Worm (Caenorhabditis elegans) whole organism, early embryonic: ENCODE results near the gene C33G8.2.

ENCODE experiments used
- B0310.2 ChIP-seq: sonication (generic microtip); optimal IDR thresholded peaks from 2 replicates; lab custom pipeline; 2016; ENCODE audit warnings: mild to moderate bottlenecking, missing genetic modification characterization, missing compliant biosample characterization
- F13C5.2 ChIP-seq: sonication (generic microtip); optimal IDR thresholded peaks from 2 replicates; lab custom pipeline; 2017; ENCODE audit warnings: mild to moderate bottlenecking, missing genetic modification characterization, inconsistent platforms, missing compliant biosample characterization
- aly-1 ChIP-seq: sonication (generic microtip); optimal IDR thresholded peaks from 2 replicates; lab custom pipeline; 2016; ENCODE audit warnings: missing genetic modification characterization, missing compliant biosample characterization
- ama-1 ChIP-seq: fragments of 150-350 bp; optimal IDR thresholded peaks from 2 replicates; lab custom pipeline; 2014
- ceh-13 ChIP-seq: fragments of 200-800 bp; sonication (Bioruptor generic); optimal IDR thresholded peaks from 2 replicates; lab custom pipeline; 2018; ENCODE audit warnings: mild to moderate bottlenecking, missing genetic modification characterization, missing compliant biosample characterization
- ceh-36 ChIP-seq: sonication (generic microtip); optimal IDR thresholded peaks from 2 replicates; lab custom pipeline; 2016; ENCODE audit warnings: missing genetic modification characterization, inconsistent platforms, missing compliant biosample characterization
- ets-7 ChIP-seq: sonication (generic microtip); optimal IDR thresholded peaks from 2 replicates; lab custom pipeline; 2016; ENCODE audit warnings: missing genotype, missing genetic modification characterization, missing compliant biosample characterization
- flt-1 ChIP-seq: fragments of 200-800 bp; sonication (Bioruptor generic); IDR thresholded peaks from 2 replicates; pipeline ENCODE4 v1.3.6; 2022; ENCODE audit warnings: missing genetic modification characterization, missing compliant biosample characterization
- hmbx-1 ChIP-seq: sonication (generic microtip); optimal IDR thresholded peaks from 2 replicates; lab custom pipeline; 2016; ENCODE audit warnings: mild to moderate bottlenecking, missing genetic modification characterization, missing compliant biosample characterization
- hmg-4 ChIP-seq: fragments of 200-800 bp; sonication (Bioruptor generic); optimal IDR thresholded peaks from 2 replicates; lab custom pipeline; 2018; ENCODE audit warnings: mild to moderate bottlenecking, missing genetic modification characterization, missing compliant biosample characterization
- hnd-1 ChIP-seq: sonication (generic microtip); optimal IDR thresholded peaks from 2 replicates; lab custom pipeline; 2016; ENCODE audit warnings: missing genetic modification characterization, missing compliant biosample characterization
- pes-1 ChIP-seq: fragments of 200-800 bp; sonication (Bioruptor generic); IDR thresholded peaks from 2 replicates; pipeline ENCODE4 v1.3.6; 2022; ENCODE audit warnings: missing genetic modification reagents, missing genetic modification characterization, missing compliant biosample characterization
- scrt-1 ChIP-seq: fragments of 200-800 bp; sonication (Bioruptor generic); IDR thresholded peaks from 2 replicates; pipeline ENCODE4 v1.3.6; 2022; ENCODE audit warnings: missing genetic modification characterization, missing compliant biosample characterization
- sea-1 ChIP-seq: fragments of 200-800 bp; sonication (Bioruptor generic); conservative IDR thresholded peaks from 2 replicates; pipeline ENCODE4 v1.3.6; 2022; ENCODE audit warnings: missing genetic modification characterization, missing compliant biosample characterization
- tbx-11 ChIP-seq: fragments of 200-800 bp; sonication (Bioruptor generic); IDR thresholded peaks from 2 replicates; pipeline ENCODE4 v1.3.6; 2022; ENCODE audit warnings: missing genetic modification characterization, missing compliant biosample characterization
- tbx-37 ChIP-seq: fragments of 200-800 bp; sonication (Bioruptor generic); conservative IDR thresholded peaks from 2 replicates; pipeline ENCODE4 v1.3.6; 2022; ENCODE audit warnings: missing genetic modification reagents, missing genetic modification characterization, missing compliant biosample characterization
- tra-4 ChIP-seq: sonication (generic microtip); optimal IDR thresholded peaks from 2 replicates; lab custom pipeline; 2017; ENCODE audit warnings: missing genetic modification characterization, missing compliant biosample characterization

C33G8.2 gene

DNA sequence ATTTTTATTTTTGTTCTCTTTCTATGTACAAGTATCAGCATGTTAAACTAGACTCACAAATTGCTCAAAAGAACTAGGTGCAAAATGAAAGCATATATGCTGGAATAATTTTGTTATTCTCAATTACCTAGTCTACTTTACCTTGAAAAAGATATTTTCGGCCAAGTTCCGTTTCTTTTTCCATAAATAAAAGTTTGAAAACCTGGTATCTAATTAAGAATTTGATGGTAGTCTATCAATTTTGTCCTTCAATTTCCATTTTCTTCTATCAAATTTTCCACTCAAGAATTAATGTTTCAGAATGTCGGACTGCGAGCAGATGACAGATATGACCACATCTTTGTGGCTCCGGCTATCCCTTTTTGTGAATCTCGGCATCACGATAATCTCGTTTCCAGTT lies 5.7 kb upstream of the C33G8.2 start, which contains the start of gene srab-4:
Gene srab-4 (plus strand): TSS at position 301 of the 400 bp plus-strand sequence.
- TF ChIP-seq ama-1 (no peak), ets-7 (tag; lab: Kevin White, UChicago) (no peak), F13C5.2 (tag; lab: Kevin White, UChicago) (no peak), pes-1 (GFP tag; lab: Robert Waterston, UW) (no peak), hnd-1 (tag; lab: Kevin White, UChicago) (no peak), ceh-13 (GFP tag; lab: Kevin White, UChicago) (no peak), tbx-11 (no peak), scrt-1 (GFP tag; lab: Robert Waterston, UW) (no peak)

DNA sequence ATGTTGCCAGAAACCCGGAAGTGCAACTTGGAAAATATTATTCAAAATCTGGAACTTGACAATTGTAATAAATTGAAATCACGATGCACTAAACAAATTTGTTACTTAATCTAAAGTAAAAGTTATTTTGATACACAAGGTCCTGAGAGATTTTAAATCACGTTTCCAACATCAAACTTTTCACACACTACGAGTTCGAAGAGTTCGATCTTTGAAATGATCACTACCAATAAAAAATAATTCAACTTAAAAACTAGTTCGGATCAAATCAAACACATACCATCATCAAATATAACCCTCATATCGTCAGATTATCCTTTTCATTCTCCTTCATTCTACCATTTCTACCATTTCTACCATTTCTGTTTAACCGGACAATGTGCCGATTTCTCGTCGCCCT lies 3.6 kb upstream of the C33G8.2 start, which contains the start of gene spig-10:
Gene spig-10 (plus strand): TSS at position 301 of the 400 bp plus-strand sequence.
- TF ChIP-seq ama-1 (no peak), ets-7 (tag; lab: Kevin White, UChicago) (no peak), hmbx-1 (tag; lab: Kevin White, UChicago) (no peak), ceh-36 (tag; lab: Kevin White, UChicago) (no peak), tbx-11 (no peak), aly-1 (tag; lab: Kevin White, UChicago) (no peak), tbx-37 (GFP tag; lab: Robert Waterston, UW) (no peak), tra-4 (no peak), hnd-1 (tag; lab: Kevin White, UChicago) (no peak), hmg-4 (GFP tag; lab: Kevin White, UChicago) (no peak), F13C5.2 (tag; lab: Kevin White, UChicago) (no peak), scrt-1 (GFP tag; lab: Robert Waterston, UW) (no peak), sea-1 (GFP tag; lab: Robert Waterston, UW) (no peak), ceh-13 (GFP tag; lab: Kevin White, UChicago) (no peak), B0310.2 (tag; lab: Kevin White, UChicago) (no peak), pes-1 (GFP tag; lab: Robert Waterston, UW) (no peak), flt-1 (no peak)

DNA sequence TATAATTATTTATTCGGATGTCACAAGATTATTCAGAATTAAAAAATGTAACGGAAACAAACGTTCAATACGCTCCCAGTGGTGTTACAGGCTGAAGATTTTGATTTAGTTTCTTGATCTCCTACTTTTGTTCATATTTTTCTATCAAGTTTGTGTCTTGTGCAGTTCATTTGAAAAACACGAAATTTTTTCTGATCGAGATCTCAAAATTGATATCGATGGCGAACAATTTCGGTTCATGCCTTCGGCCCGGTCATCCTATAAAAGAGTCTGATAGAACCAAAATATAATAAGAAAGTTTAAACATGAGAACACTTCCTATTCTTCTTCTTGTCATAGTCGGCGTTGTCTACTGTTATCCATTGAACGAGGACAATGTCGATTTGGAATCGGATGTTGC lies 2.3 kb upstream of the C33G8.2 start, which contains the start of gene drd-10:
Gene drd-10 (plus strand): TSS at position 301 of the 400 bp plus-strand sequence.
- TF ChIP-seq tbx-11 (no peak), ceh-36 (tag; lab: Kevin White, UChicago) (no peak), pes-1 (GFP tag; lab: Robert Waterston, UW) (no peak)

DNA sequence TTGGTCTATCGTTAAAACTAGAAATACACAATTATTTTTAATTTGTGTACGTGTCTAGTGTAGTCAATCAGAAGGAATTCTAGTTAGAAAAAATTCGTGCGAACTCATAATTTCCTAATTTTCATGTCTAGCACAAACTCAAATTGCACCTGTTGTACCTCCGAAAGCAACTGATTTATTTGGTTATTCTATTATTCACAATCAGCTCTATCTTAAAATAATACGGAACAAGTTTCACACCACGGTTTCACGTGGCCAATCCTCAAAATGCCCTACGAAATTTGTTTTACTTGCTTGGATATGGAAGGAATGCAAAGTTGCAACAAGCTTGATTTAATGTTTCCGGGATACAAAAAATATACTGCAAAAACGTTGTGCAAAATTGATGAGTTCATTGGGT lies 3.1 kb downstream of the C33G8.2 start, which contains the start of gene srw-127:
Gene srw-127 (plus strand): TSS at position 301 of the 400 bp plus-strand sequence.
- TF ChIP-seq B0310.2 (tag; lab: Kevin White, UChicago): no peak
- TF ChIP-seq ceh-13 (GFP tag; lab: Kevin White, UChicago): no peak
- TF ChIP-seq tbx-37 (GFP tag; lab: Robert Waterston, UW): no peak
- no peak for TF ChIP-seq flt-1

DNA sequence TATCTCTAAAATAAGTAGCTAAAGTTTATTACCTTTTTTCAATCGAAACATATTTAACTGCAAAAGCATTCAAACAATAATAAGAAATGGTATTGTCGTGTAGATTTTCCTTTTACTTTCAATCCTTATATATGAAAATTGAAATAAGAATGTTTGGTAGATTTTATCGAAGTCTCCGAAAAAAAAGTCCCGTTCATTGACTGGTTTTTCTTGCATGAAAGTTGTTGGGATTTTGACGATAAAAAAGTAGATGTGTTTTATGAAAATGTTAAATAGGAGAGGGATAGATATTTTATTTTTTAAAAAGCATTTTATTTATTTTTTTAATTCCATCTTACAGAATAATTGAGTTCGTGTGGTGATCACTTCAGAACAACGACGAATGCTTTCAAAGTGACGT lies 6.3 kb downstream of the C33G8.2 start, which contains the start of gene C33G8.13:
Gene C33G8.13 (minus strand): TSS at position 101 of the 400 bp plus-strand sequence.
- TF ChIP-seq flt-1 (no peak), ets-7 (tag; lab: Kevin White, UChicago) (no peak)

DNA sequence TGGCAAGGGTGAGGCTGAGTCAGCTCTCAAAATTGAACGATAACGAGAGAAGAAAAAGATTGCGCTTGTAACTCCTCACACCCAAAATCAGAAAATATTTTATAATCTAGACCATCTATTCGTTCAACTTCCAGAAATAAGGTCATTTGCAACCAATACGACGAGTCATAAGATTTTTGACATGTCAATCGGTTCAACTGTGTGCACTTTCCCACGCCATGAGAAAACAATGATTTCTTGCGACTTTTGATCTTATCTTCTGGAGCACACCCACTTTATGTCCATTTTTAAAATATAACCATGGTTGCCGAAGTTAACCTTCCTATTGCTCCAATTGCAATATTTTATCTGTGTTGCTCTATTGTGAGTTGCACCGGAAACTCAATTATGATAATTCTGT lies 7.5 kb downstream of the C33G8.2 start, which contains the start of gene srsx-32:
Gene srsx-32 (plus strand): TSS at position 301 of the 400 bp plus-strand sequence.
- no peak for TF ChIP-seq sea-1 (GFP tag; lab: Robert Waterston, UW)
- TF ChIP-seq ceh-36 (tag; lab: Kevin White, UChicago): no peak
- TF ChIP-seq tbx-11: no peak
- TF ChIP-seq ceh-13 (GFP tag; lab: Kevin White, UChicago): no peak
- TF ChIP-seq hmbx-1 (tag; lab: Kevin White, UChicago): no peak
- no peak for TF ChIP-seq aly-1 (tag; lab: Kevin White, UChicago)
- TF ChIP-seq ets-7 (tag; lab: Kevin White, UChicago): no peak

DNA sequence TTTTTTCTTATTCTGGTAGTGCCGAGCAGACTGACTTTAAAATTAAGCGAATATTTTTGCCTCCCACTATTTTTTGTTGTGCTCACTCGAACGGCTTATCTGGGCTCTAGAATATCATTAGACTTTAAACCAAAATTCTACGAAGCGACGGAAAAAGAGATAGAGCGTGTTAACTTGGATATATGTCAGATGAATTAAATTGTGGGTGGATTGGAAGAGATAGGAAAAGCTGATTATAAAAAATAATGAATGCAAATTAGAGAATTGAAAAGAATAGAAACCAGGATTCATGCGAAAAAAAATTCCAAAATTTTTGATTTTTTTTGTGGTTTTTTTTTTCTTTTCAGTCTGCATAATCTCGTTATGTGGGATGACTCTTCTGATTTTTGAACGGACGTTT lies 12.2 kb downstream of the C33G8.2 start, which contains the start of gene F20A1.4:
Gene F20A1.4 (minus strand): TSS at position 101 of the 400 bp plus-strand sequence.
- TF ChIP-seq B0310.2 (tag; lab: Kevin White, UChicago) (no peak), flt-1 (no peak), hmbx-1 (tag; lab: Kevin White, UChicago) (no peak), ceh-13 (GFP tag; lab: Kevin White, UChicago) (no peak), hmg-4 (GFP tag; lab: Kevin White, UChicago) (no peak), tbx-37 (GFP tag; lab: Robert Waterston, UW) (no peak)

DNA sequence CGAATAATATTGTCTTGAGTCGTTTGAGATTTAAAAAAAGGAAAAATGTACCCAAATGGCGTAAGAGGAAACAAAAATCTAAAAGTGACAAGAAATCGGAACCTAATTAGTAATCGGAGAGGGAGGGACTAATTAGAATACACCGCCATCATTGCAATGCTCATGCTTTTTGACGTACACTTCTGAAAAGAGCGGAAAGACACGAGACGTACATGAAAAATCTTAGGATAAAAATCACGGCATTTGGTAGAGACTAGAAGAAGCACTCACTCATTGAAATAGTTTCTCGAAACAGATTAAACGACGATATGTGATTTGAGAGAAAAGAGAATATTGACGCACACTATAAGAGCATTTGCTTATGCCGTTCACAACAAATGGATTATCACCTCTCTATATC lies 13.4 kb downstream of the C33G8.2 start:
- no peak for TF ChIP-seq sea-1 (GFP tag; lab: Robert Waterston, UW)
- TF ChIP-seq hmg-4 (GFP tag; lab: Kevin White, UChicago): no peak
- TF ChIP-seq B0310.2 (tag; lab: Kevin White, UChicago): no peak
- no peak for TF ChIP-seq tra-4
- no peak for TF ChIP-seq flt-1
- no peak for TF ChIP-seq tbx-11
- no peak for TF ChIP-seq ama-1

DNA sequence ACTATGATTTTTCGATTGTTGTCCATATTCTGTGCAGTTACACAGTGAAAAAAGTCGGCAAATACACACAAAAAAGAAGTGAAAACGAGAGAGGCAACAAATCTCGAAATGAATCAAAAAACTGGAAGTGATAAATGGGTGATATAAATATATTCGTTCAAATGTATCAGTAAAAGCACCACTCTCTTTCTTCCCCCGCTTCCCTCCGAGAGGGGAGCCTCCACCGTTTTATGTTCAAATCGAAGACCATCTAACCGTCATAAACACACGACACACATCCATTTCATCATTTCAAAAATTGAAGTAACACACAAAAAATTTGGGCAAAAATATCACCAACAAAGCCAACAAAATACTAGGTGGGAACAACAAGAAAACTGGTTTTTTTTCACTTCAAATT lies 17.5 kb downstream of the C33G8.2 start, which contains the start of gene F20A1.6:
Gene F20A1.6 (minus strand): TSS at position 101 of the 400 bp plus-strand sequence.
- TF ChIP-seq pes-1 (GFP tag; lab: Robert Waterston, UW) (no peak), tbx-37 (GFP tag; lab: Robert Waterston, UW) (no peak), B0310.2 (tag; lab: Kevin White, UChicago) (no peak), hmg-4 (GFP tag; lab: Kevin White, UChicago) (no peak), tbx-11 (no peak), hnd-1 (tag; lab: Kevin White, UChicago) (no peak), scrt-1 (GFP tag; lab: Robert Waterston, UW) (no peak), flt-1 (no peak), hmbx-1 (tag; lab: Kevin White, UChicago) (no peak), ceh-36 (tag; lab: Kevin White, UChicago) (no peak), aly-1 (tag; lab: Kevin White, UChicago) (no peak), sea-1 (GFP tag; lab: Robert Waterston, UW) (no peak)
